Worm (Caenorhabditis elegans): ENCODE results near the gene dpy-31.

- TF ChIP-seq unc-30 (tag; optimal IDR thresholded peaks at IDR 0.05) (no peak), ama-1 (optimal IDR thresholded peaks at IDR 0.05) (no peak), nhr-11 (tag; optimal IDR thresholded peaks at IDR 0.05) (no peak), nhr-77 (tag; optimal IDR thresholded peaks at IDR 0.05) (no peak), ceh-88 (GFP tag; IDR thresholded peaks at IDR 0.05) (no peak), elt-2 (tag; optimal IDR thresholded peaks at IDR 0.05) (no peak), fkh-10 (GFP tag; optimal IDR thresholded peaks at IDR 0.05) (no peak), lin-13 (GFP tag; optimal IDR thresholded peaks at IDR 0.05) (no peak), efl-3 (GFP tag; optimal IDR thresholded peaks at IDR 0.05) (no peak), nhr-237 (tag; optimal IDR thresholded peaks at IDR 0.05) (no peak), blmp-1 (tag; optimal IDR thresholded peaks at IDR 0.05) (no peak)
Measured at ce11 chrIII:7159246-7159645, 42.8 kb upstream of the dpy-31 start.

Measured in whole organism, L1 larva.